Worm (Caenorhabditis elegans) whole organism, dauer: ENCODE measurements around the gene npp-18.
"Not testable (repeated sequence)": the region's sequence is repeated elsewhere in the genome, so short reads cannot be mapped to it uniquely, and the experiment has no call there.

Experiments
- unc-62 ChIP-seq: sonication (generic microtip); optimal IDR thresholded peaks from 2 replicates; lab custom pipeline; 2017; ENCODE audit warnings: missing biosample characterization, missing genetic modification reagents, missing genetic modification characterization

npp-18 gene

ce11 chrIII:13296289-13296874 lies at the start of gene npp-18:
Gene npp-18 (plus strand): TSS chrIII:13296853.
- not testable (repeated sequence) for TF ChIP-seq unc-62 (GFP tag; lab: Kevin White, UChicago)

DNA sequence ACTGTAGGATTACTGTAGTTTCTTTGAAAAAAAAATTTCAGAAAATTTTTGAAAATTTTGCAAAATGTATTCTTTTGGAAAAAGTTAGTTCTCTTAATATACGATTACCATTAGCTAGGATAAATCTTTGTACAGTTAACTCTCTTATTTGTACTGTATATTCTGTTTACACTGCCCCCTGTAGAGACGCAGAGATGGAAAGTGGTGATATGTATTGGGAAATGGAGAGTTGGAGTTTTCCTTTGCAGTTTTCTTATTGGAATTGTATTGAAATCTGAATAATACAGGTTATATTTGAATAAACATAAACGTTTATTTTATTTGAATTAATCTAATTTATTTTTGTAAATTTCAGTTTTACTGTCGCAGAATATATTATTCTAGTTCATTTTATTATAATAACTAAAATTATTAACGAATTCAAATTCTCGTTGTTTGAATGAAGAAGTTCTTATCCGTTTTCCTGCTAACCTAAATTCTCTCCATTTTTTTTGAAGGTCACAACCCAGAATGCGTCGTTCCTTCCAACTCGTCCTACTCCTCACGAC lies 42.4 kb upstream of the npp-18 start, which contains the start of gene F56A8.9:
Gene F56A8.9 (plus strand): TSS at position 498 of the 548 bp plus-strand sequence.
- TF ChIP-seq unc-62 (GFP tag; lab: Kevin White, UChicago) = no peak

DNA sequence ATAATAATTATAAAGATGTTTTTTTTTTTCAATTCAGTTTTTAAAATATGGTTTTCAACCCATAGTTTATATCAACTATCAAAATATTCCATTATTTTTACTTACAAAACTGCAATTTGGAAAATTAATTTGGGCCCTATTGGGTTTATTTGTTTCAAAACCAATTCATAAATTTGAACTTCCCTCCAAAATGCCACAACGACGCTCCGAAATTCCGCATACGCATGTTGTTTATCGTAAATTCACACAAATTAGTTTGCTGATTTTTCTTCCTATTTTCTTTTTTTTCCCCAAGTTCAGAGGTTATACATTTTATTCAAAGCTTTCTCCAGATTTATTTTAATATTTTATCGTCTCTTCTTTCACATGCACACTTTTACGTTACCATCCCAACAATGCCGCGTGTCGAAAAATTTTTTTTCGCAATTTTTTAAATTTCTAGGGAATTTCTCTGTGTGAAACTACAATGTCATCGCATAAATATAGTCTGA lies 40.2 kb upstream of the npp-18 start, which contains the start of gene F56A8.3:
Gene F56A8.3 (plus strand): TSS at position 441 of the 491 bp plus-strand sequence.
- TF ChIP-seq unc-62 (GFP tag; lab: Kevin White, UChicago) = no peak

DNA sequence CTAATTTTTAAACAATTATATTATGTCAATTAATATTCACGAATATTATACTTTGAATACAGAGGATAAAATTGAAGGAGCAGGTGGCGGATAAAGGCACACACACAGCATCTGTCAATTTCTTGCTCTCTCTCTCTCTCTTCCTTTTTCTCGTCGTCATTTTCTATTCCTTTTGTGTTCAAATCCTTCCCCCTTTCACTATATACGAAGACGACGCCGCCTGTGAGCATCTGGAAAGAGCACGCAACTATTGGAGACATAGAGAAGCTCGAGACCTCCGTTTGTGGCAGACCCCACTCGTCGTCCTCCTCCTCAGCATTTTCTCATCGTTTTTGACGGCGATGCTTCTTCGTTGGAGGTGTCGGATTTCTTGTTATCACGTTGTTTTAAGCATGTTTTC lies 38.5 kb upstream of the npp-18 start:
- no peak for TF ChIP-seq unc-62 (GFP tag; lab: Kevin White, UChicago)

DNA sequence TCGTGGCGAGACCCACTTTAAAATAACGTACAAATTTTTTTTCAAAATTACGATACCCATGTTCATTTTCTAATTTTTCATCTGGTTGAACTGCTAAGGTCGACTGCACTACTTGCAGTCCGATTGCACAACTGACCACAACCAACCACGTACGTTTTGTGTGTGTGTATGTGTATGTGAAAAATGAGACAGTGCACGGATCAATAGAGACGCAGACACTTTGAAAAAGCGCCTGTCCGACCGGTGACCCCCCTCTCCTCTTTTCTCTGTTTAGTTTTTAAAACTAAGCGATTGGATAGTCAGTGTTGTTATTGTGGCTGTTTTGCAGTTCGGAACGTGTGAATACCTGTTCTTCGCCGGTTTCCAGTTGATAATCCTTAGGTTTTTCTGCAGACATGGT lies 37.9 kb upstream of the npp-18 start:
- no peak for TF ChIP-seq unc-62 (GFP tag; lab: Kevin White, UChicago)

DNA sequence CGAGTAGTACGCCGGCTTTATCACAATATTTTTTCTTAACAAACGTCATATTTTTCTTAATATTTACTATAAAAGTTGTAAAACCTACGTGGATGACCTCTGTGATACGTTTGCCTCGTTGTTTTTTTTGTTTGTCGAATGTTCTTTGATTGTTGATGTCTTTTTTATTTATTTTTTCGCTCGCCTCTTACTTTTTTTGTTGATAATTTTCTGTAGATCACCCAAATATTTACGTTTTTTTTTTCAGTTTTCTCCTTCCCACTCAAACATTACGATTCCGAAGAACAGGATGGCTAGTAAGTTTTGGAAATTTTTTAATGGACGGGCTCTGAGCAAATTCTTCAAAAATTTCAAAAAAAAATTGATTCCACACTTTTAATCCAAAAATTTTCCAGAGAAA lies 36.3 kb upstream of the npp-18 start:
- no peak for TF ChIP-seq unc-62 (GFP tag; lab: Kevin White, UChicago)

DNA sequence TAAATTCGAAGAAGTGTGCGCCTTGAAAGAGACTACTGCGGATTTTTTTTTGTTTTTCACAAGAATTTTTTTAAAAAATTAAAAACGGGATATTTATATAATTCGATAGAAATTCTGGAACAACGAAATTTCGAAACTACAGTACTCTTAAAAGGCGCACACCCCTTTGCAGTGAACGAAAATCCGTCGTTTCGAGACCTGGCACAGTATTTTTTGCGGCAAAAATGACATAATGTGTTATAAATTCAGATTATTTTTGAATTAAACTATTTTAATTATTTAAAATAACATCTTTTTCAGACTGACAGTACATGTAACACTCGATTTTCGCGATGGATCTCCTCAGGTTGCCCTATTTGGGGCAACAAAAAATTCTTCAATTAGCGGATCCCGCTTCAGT lies 33.7 kb upstream of the npp-18 start, which contains the start of gene F56A8.4:
Gene F56A8.4 (plus strand): TSS at position 301 of the 400 bp plus-strand sequence.
- TF ChIP-seq unc-62 (GFP tag; lab: Kevin White, UChicago) = no peak

- no peak for TF ChIP-seq unc-62 (GFP tag; lab: Kevin White, UChicago)
Observed at ce11 chrIII:13265566-13265965, 31.1 kb upstream of the npp-18 start, which contains the start of gene F56A8.5. Gene F56A8.5 (plus strand): TSS chrIII:13265866.

- TF ChIP-seq unc-62 (GFP tag; lab: Kevin White, UChicago) = no peak
Observed at ce11 chrIII:13267046-13267445, 29.6 kb upstream of the npp-18 start.

DNA sequence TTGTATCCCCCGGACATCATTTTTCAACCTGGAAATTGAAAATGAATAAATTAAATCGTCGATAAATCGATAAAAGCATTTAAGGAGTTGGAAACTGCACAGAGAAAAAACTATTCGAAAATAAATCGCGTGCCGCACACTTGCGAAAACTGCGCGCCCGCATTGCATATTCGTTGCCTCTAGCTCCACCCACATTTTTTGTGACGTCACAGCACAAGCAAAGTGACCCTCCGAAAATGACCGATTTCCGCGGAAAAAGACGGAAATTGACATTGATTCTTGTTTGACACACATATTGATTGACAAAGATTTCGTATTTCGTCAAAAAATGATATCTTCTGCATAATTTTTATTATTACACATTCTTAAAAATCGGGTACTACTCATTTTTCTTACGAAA lies 27.8 kb upstream of the npp-18 start, which contains the start of gene cpf-2:
Gene cpf-2 (minus strand): TSS at position 28 of the 400 bp plus-strand sequence.
- no peak for TF ChIP-seq unc-62 (GFP tag; lab: Kevin White, UChicago)

- no peak for TF ChIP-seq unc-62 (GFP tag; lab: Kevin White, UChicago)
Observed at ce11 chrIII:13270896-13271295, 25.8 kb upstream of the npp-18 start.

- TF ChIP-seq unc-62 (GFP tag; lab: Kevin White, UChicago) = no peak
Observed at ce11 chrIII:13272227-13272626, 24.4 kb upstream of the npp-18 start.

- TF ChIP-seq unc-62 (GFP tag; lab: Kevin White, UChicago) = no peak
Observed at ce11 chrIII:13272788-13273187, 23.9 kb upstream of the npp-18 start.

DNA sequence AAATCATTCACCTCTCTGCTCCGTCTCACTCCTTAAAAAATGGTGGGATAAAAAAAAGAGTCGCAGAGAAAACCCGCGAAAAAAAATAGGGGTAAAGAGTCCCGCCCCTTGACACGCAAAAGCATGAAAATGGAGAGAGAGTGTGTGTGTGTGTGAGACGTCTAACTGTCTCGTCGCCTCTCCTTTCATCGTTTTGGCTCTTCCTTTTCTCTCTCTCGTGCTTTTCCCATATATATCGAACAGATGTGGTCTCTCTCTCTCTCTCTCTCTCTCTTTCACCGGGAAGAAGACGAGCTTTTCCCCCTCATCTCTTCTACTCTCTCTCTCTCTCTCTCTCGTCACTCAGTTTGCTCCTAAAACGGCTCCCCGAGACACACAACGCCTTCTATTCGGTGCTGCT lies 20.9 kb upstream of the npp-18 start:
- TF ChIP-seq unc-62 (GFP tag; lab: Kevin White, UChicago) = no peak

ce11 chrIII:13276958-13277357 lies 19.7 kb upstream of the npp-18 start, which contains the start of gene unc-64:
Gene unc-64 (plus strand): TSS chrIII:13277258.
- TF ChIP-seq unc-62 (GFP tag; lab: Kevin White, UChicago) = no peak

DNA sequence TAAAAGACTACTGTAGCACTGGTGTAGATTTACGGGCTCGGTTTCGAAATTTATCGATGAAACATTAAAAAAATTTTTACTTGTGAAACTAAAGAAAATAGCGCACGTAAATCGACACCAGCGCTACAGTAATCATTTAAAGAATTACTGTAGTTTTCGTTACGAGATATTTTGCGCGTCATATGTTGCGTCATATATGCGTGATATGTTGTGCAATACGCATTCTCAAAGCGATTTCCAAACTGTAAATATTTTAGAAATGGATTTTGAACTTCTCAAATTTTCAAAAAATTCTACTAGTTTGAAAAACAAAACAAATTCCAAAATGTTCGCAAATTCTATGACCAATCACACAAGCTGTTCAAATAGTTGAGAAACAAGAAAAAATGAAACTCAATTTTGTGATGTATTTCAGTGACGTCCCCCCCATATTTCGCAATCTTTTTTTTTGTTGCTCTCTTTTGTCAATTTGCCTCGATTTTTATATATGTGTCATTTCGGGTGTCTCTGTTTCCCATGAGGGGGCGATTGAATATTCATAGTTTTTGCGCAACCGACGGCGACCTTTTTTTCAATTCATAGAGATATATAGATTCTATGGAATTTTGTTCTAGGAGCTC lies 18.7 kb upstream of the npp-18 start:
- TF ChIP-seq unc-62 (GFP tag; lab: Kevin White, UChicago) = no peak
